Worm (Caenorhabditis elegans): ENCODE measurements around the gene lgg-2.

- TF ChIP-seq him-1 (tag; optimal IDR thresholded peaks at IDR 0.05) (no peak), W03F9.2 (tag; optimal IDR thresholded peaks at IDR 0.05) (no peak)
These were observed 41.4 kb downstream of the lgg-2 start, which contains the start of gene srlf-14 for ce11 chrIV:10894255-10894654.

Data from whole organism, L4/young adult.